Worm (Caenorhabditis elegans) whole organism, L4 larva: ENCODE data around the gene F54D5.15.

Experiments
- F44E2.7 ChIP-seq: fragments of 200-800 bp; sonication (Bioruptor generic); IDR thresholded peaks from 2 replicates; pipeline ENCODE4 v2.1.2; 2022; ENCODE audit warnings: missing genetic modification characterization, missing compliant biosample characterization
- R02D3.7 ChIP-seq: fragments of 150-350 bp; sonication (generic microtip); optimal IDR thresholded peaks from 3 replicates; lab custom pipeline; 2014; ENCODE audit warnings: missing biosample characterization, missing genetic modification characterization
- T20F7.1 ChIP-seq: fragments of 200-800 bp; sonication (Bioruptor generic); optimal IDR thresholded peaks from 2 replicates; lab custom pipeline; 2018; ENCODE audit warnings: mild to moderate bottlenecking, missing genetic modification characterization, missing compliant biosample characterization
- aha-1 ChIP-seq: fragments of 150-350 bp; peaks from one replicate; lab custom pipeline; 2014; ENCODE audit warnings: missing biosample characterization, missing genetic modification characterization
- aly-2 ChIP-seq: sonication (generic microtip); optimal IDR thresholded peaks from 2 replicates; lab custom pipeline; 2018; ENCODE audit warnings: missing biosample characterization, missing genetic modification characterization
- ama-1 ChIP-seq: fragments of 150-350 bp; optimal IDR thresholded peaks from 2 replicates; lab custom pipeline; 2014; ENCODE audit warnings: inconsistent platforms, mixed read lengths
- arid-1 ChIP-seq: fragments of 200-800 bp; sonication (Bioruptor generic); conservative IDR thresholded peaks from 2 replicates; pipeline ENCODE4 v1.3.6; 2022; ENCODE audit warnings: missing genetic modification reagents, missing genetic modification characterization, missing compliant biosample characterization
- attf-4 ChIP-seq: sonication (generic microtip); optimal IDR thresholded peaks from 3 replicates; lab custom pipeline; 2017; ENCODE audit warnings: missing biosample characterization, missing genetic modification characterization
- ceh-28 ChIP-seq: fragments of 150-350 bp; optimal IDR thresholded peaks from 2 replicates; lab custom pipeline; 2014; ENCODE audit warnings: missing biosample characterization, missing genetic modification reagents, missing genetic modification characterization
- ceh-44 ChIP-seq: fragments of 200-800 bp; sonication (Bioruptor generic); IDR thresholded peaks from 2 replicates; pipeline ENCODE4 v1.3.6; 2022; ENCODE audit warnings: missing genetic modification reagents, missing genetic modification characterization, missing compliant biosample characterization
- ceh-62 ChIP-seq: sonication (generic microtip); optimal IDR thresholded peaks from 2 replicates; lab custom pipeline; 2017; ENCODE audit warnings: missing biosample characterization, missing genetic modification characterization
- ceh-82 ChIP-seq: sonication (generic microtip); optimal IDR thresholded peaks from 2 replicates; lab custom pipeline; 2017; ENCODE audit warnings: missing biosample characterization, missing genetic modification characterization
- ctbp-1 ChIP-seq: fragments of 200-800 bp; sonication (Bioruptor generic); IDR thresholded peaks from 2 replicates; pipeline ENCODE4 v1.3.6; 2022; ENCODE audit warnings: missing genetic modification reagents, missing genetic modification characterization, missing compliant biosample characterization
- daf-16 ChIP-seq, 3 experiments: sonication (generic microtip); optimal IDR thresholded peaks; 2 replicates each; lab custom pipeline; 2016 to 2017; ENCODE audit warnings: missing genetic modification characterization in 3 of 3, missing genetic modification reagents in 3 of 3, mild to moderate bottlenecking in 2 of 3, missing compliant biosample characterization in 2 of 3, missing biosample characterization in 1 of 3, moderate library complexity in 1 of 3
- daf-19 ChIP-seq: fragments of 200-800 bp; sonication (Bioruptor generic); conservative IDR thresholded peaks from 2 replicates; pipeline ENCODE4 v1.3.6; 2022; ENCODE audit warnings: missing genetic modification characterization, missing compliant biosample characterization
- dmd-6 ChIP-seq: fragments of 200-800 bp; sonication (Bioruptor generic); IDR thresholded peaks from 2 replicates; pipeline ENCODE4 v1.3.6; 2022; ENCODE audit warnings: missing genetic modification reagents, missing genetic modification characterization, missing compliant biosample characterization
- dmd-9 ChIP-seq: fragments of 200-800 bp; sonication (Bioruptor generic); IDR thresholded peaks from 2 replicates; pipeline ENCODE4 v1.3.6; 2022; ENCODE audit warnings: missing genetic modification reagents, missing genetic modification characterization, missing compliant biosample characterization
- dpl-1 ChIP-seq: fragments of 150-350 bp; optimal IDR thresholded peaks from 2 replicates; lab custom pipeline; 2014; ENCODE audit warnings: missing biosample characterization, missing genetic modification reagents, missing genetic modification characterization
- dve-1 ChIP-seq: sonication (generic microtip); optimal IDR thresholded peaks from 2 replicates; lab custom pipeline; 2017; ENCODE audit warnings: antibody characterized with exemption, mild to moderate bottlenecking, missing genetic modification characterization, missing compliant biosample characterization; ENCODE audit not compliant: insufficient read depth
- fkh-10 ChIP-seq: fragments of 150-350 bp; optimal IDR thresholded peaks from 2 replicates; lab custom pipeline; 2014; ENCODE audit warnings: missing biosample characterization, missing genetic modification reagents, missing genetic modification characterization
- fos-1 ChIP-seq: fragments of 150-350 bp; optimal IDR thresholded peaks from 2 replicates; lab custom pipeline; 2014; ENCODE audit warnings: missing biosample characterization, missing genetic modification characterization
- hif-1 ChIP-seq, 2 experiments: sonication (generic microtip); optimal IDR thresholded peaks; 2 replicates each; lab custom pipeline; 2016 to 2017; ENCODE audit warnings: missing compliant biosample characterization in 2 of 2, missing genetic modification characterization in 2 of 2, missing genetic modification reagents in 2 of 2, missing genotype in 2 of 2, mild to moderate bottlenecking in 1 of 2
- hlh-11 ChIP-seq: fragments of 200-800 bp; sonication (Bioruptor generic); optimal IDR thresholded peaks from 2 replicates; lab custom pipeline; 2018; ENCODE audit warnings: mild to moderate bottlenecking, missing genetic modification characterization, missing compliant biosample characterization
- hlh-30 ChIP-seq: sonication (generic microtip); optimal IDR thresholded peaks from 2 replicates; lab custom pipeline; 2017; ENCODE audit warnings: antibody characterized with exemption, mild to moderate bottlenecking, missing genetic modification characterization, missing compliant biosample characterization; ENCODE audit not compliant: insufficient read depth
- lim-7 ChIP-seq: fragments of 200-800 bp; sonication (Bioruptor generic); IDR thresholded peaks from 2 replicates; pipeline ENCODE4 v1.3.6; 2022; ENCODE audit warnings: missing genetic modification characterization, missing compliant biosample characterization
- lin-13 ChIP-seq: fragments of 150-350 bp; optimal IDR thresholded peaks from 2 replicates; lab custom pipeline; 2014; ENCODE audit warnings: missing biosample characterization, missing genetic modification reagents, missing genetic modification characterization
- lin-38 ChIP-seq: fragments of 200-800 bp; sonication (Bioruptor generic); IDR thresholded peaks from 2 replicates; pipeline ENCODE4 v1.3.6; 2022; ENCODE audit warnings: missing genetic modification reagents, missing genetic modification characterization, missing compliant biosample characterization
- lir-3 ChIP-seq: sonication (generic microtip); optimal IDR thresholded peaks from 2 replicates; lab custom pipeline; 2016; ENCODE audit warnings: mild to moderate bottlenecking, missing genetic modification characterization, missing compliant biosample characterization
- lsy-2 ChIP-seq, 2 experiments: fragments of 150-350 bp in 1 of 2; sonication (generic microtip) in 1 of 2; optimal IDR thresholded peaks; 2 replicates each; lab custom pipeline; 2014 to 2017; ENCODE audit warnings: missing biosample characterization in 2 of 2, missing genetic modification characterization in 2 of 2
- madf-5 ChIP-seq, 2 experiments: fragments of 200-800 bp; sonication (Bioruptor generic); IDR thresholded peaks; 2 replicates each; pipeline ENCODE4 v1.3.6; 2022; ENCODE audit warnings: missing compliant biosample characterization in 2 of 2, missing genetic modification characterization in 2 of 2
- madf-9 ChIP-seq: fragments of 200-800 bp; sonication (Bioruptor generic); conservative IDR thresholded peaks from 2 replicates; pipeline ENCODE4 v1.3.6; 2022; ENCODE audit warnings: missing genetic modification reagents, missing genetic modification characterization, missing compliant biosample characterization
- mdl-1 ChIP-seq, 2 experiments: fragments of 150-350 bp in 1 of 2; sonication (generic microtip) in 1 of 2; optimal IDR thresholded peaks; 2 replicates each; lab custom pipeline; 2014 to 2017; ENCODE audit warnings: missing biosample characterization in 2 of 2, missing genetic modification characterization in 2 of 2
- mep-1 ChIP-seq: fragments of 150-350 bp; sonication (generic microtip); optimal IDR thresholded peaks from 3 replicates; lab custom pipeline; 2014; ENCODE audit warnings: missing biosample characterization, missing genetic modification characterization
- nhr-102 ChIP-seq: sonication (generic microtip); optimal IDR thresholded peaks from 2 replicates; lab custom pipeline; 2016; ENCODE audit warnings: mild to moderate bottlenecking, missing genetic modification characterization, moderate library complexity, missing compliant biosample characterization
- nhr-237 ChIP-seq: sonication (generic microtip); optimal IDR thresholded peaks from 2 replicates; lab custom pipeline; 2017; ENCODE audit warnings: missing biosample characterization, missing genetic modification characterization
- nhr-25 ChIP-seq: sonication (generic microtip); optimal IDR thresholded peaks from 2 replicates; lab custom pipeline; 2017; ENCODE audit warnings: missing genetic modification characterization, mild to moderate bottlenecking, missing compliant biosample characterization, antibody characterized with exemption, moderate library complexity, borderline replicate concordance; ENCODE audit not compliant: insufficient read depth
- nhr-28 ChIP-seq: fragments of 150-350 bp; optimal IDR thresholded peaks from 2 replicates; lab custom pipeline; 2014; ENCODE audit warnings: missing biosample characterization, missing genetic modification characterization
- nhr-42 ChIP-seq: fragments of 200-800 bp; sonication (Bioruptor generic); IDR thresholded peaks from 2 replicates; pipeline ENCODE4 v1.3.6; 2022; ENCODE audit warnings: missing genetic modification characterization, missing compliant biosample characterization
- nhr-6 ChIP-seq: fragments of 150-350 bp; optimal IDR thresholded peaks from 2 replicates; lab custom pipeline; 2014; ENCODE audit warnings: missing biosample characterization, missing genetic modification characterization
- nhr-76 ChIP-seq: fragments of 150-350 bp; optimal IDR thresholded peaks from 2 replicates; lab custom pipeline; 2014; ENCODE audit warnings: missing biosample characterization, missing genetic modification characterization
- pha-4 ChIP-seq, 2 experiments: fragments of 150-350 bp in 1 of 2; fragments of 200-800 bp in 1 of 2; sonication (Bioruptor generic) in 1 of 2; IDR thresholded peaks in 1 of 2; optimal IDR thresholded peaks in 1 of 2; 2 replicates each; pipeline versions ENCODE4 v1.3.6 to Lab custom; 2014 to 2022; ENCODE audit warnings: missing genetic modification characterization in 2 of 2, missing genetic modification reagents in 2 of 2, missing biosample characterization in 1 of 2, missing compliant biosample characterization in 1 of 2
- pqm-1 ChIP-seq: sonication (generic microtip); optimal IDR thresholded peaks from 2 replicates; lab custom pipeline; 2017; ENCODE audit warnings: missing biosample characterization, missing genetic modification characterization
- rbr-2 ChIP-seq: sonication (generic microtip); optimal IDR thresholded peaks from 2 replicates; lab custom pipeline; 2016; ENCODE audit warnings: missing genotype, missing genetic modification characterization, missing compliant biosample characterization
- set-16 ChIP-seq: fragments of 200-800 bp; sonication (Bioruptor generic); IDR thresholded peaks from 2 replicates; pipeline ENCODE4 v1.3.6; 2022; ENCODE audit warnings: missing genetic modification reagents, missing genetic modification characterization, missing compliant biosample characterization
- skn-1 ChIP-seq: fragments of 150-350 bp; optimal IDR thresholded peaks from 2 replicates; lab custom pipeline; 2014; ENCODE audit warnings: missing biosample characterization, missing genetic modification characterization
- snpc-1.2 ChIP-seq: fragments of 200-800 bp; sonication (Bioruptor generic); IDR thresholded peaks from 2 replicates; pipeline ENCODE4 v1.3.6; 2022; ENCODE audit warnings: missing genetic modification reagents, missing genetic modification characterization, missing compliant biosample characterization
- spr-3 ChIP-seq: fragments of 200-800 bp; sonication (Bioruptor generic); optimal IDR thresholded peaks from 2 replicates; lab custom pipeline; 2018; ENCODE audit warnings: mild to moderate bottlenecking, missing genetic modification characterization, missing compliant biosample characterization
- unc-130 ChIP-seq: sonication (generic microtip); optimal IDR thresholded peaks from 2 replicates; lab custom pipeline; 2016; ENCODE audit warnings: missing genetic modification reagents, missing genetic modification characterization, missing compliant biosample characterization
- zip-11 ChIP-seq: fragments of 200-800 bp; sonication (Bioruptor generic); IDR thresholded peaks from 2 replicates; pipeline ENCODE4 v1.3.6; 2022; ENCODE audit warnings: missing genetic modification characterization, missing compliant biosample characterization
- zip-2 ChIP-seq: fragments of 150-350 bp; optimal IDR thresholded peaks from 2 replicates; lab custom pipeline; 2014; ENCODE audit warnings: missing biosample characterization, missing genetic modification characterization
- ztf-11 ChIP-seq: fragments of 150-350 bp; optimal IDR thresholded peaks from 2 replicates; lab custom pipeline; 2014; ENCODE audit warnings: missing biosample characterization, missing genetic modification characterization
- ztf-7 ChIP-seq: fragments of 150-350 bp; optimal IDR thresholded peaks from 2 replicates; lab custom pipeline; 2014; ENCODE audit warnings: missing biosample characterization, missing genetic modification characterization

Gene F54D5.15

ce11 chrII:11542385-11542784 is 21.6 kb downstream of the F54D5.15 start, which contains the start of gene gtf-2E2:
Gene gtf-2E2 (minus strand): TSS chrII:11542495.
- TF ChIP-seq nhr-28 (peak; percentile 11), lir-3 (tag; lab: Kevin White, UChicago) (no peak), zip-11 (no peak), nhr-25 (tag; lab: Kevin White, UChicago) (no peak), aha-1 (no peak), R02D3.7 (tag; lab: Kevin White, UChicago) (no peak), dve-1 (tag; lab: Kevin White, UChicago) (no peak), pqm-1 (tag; lab: Kevin White, UChicago) (no peak), ceh-62 (no peak), lsy-2 (tag; optimal IDR thresholded peaks at IDR 0.05; lab: Kevin White, UChicago) (peak in 1 of 2 experiments; percentile 61), pha-4 (GFP tag; IDR thresholded peaks at IDR 0.05; lab: Robert Waterston, UW) (no peak), pha-4 (tag; optimal IDR thresholded peaks at IDR 0.05; lab: Kevin White, UChicago) (no peak), lin-38 (GFP tag; lab: Robert Waterston, UW) (peak; percentile 18; the same call in 1 of the 2 replicates), unc-130 (GFP tag; lab: Kevin White, UChicago) (no peak), spr-3 (no peak), rbr-2 (tag; lab: Kevin White, UChicago) (no peak), ztf-7 (tag; lab: Kevin White, UChicago) (no peak), hlh-30 (tag; lab: Kevin White, UChicago) (peak; percentile 6), hif-1 (tag; optimal IDR thresholded peaks at IDR 0.05; lab: Kevin White, UChicago) (no peak), nhr-76 (tag; lab: Kevin White, UChicago) (no peak), snpc-1.2 (no peak), dmd-6 (GFP tag; lab: Robert Waterston, UW) (no peak), ceh-82 (no peak), F44E2.7 (GFP tag; lab: Robert Waterston, UW) (no peak), aly-2 (no peak), ctbp-1 (GFP tag; lab: Robert Waterston, UW) (no peak), nhr-237 (tag; lab: Kevin White, UChicago) (no peak), lin-13 (GFP tag; lab: Kevin White, UChicago) (peak; percentile 51), nhr-6 (tag; lab: Kevin White, UChicago) (peak; percentile 3), dmd-9 (no peak), lim-7 (no peak), zip-2 (tag; lab: Kevin White, UChicago) (no peak), set-16 (GFP tag; lab: Robert Waterston, UW) (no peak), madf-5 (GFP tag; IDR thresholded peaks at IDR 0.05; lab: Robert Waterston, UW) (no peak), arid-1 (GFP tag; lab: Robert Waterston, UW) (peak; percentile 42; the same call in 1 of the 2 replicates), dpl-1 (peak; percentile 34), daf-19 (GFP tag; lab: Robert Waterston, UW) (no peak), fos-1 (tag; lab: Kevin White, UChicago) (no peak), skn-1 (tag; lab: Kevin White, UChicago) (no peak), ama-1 (lab: Kevin White, UChicago) (peak; percentile 32), ceh-44 (no peak), attf-4 (tag; lab: Kevin White, UChicago) (no peak), ztf-11 (tag; lab: Kevin White, UChicago) (no peak), nhr-42 (GFP tag; lab: Robert Waterston, UW) (no peak), nhr-102 (tag; lab: Kevin White, UChicago) (no peak), mdl-1 (tag; optimal IDR thresholded peaks at IDR 0.05; lab: Kevin White, UChicago) (no peak), daf-16 (GFP tag; optimal IDR thresholded peaks at IDR 0.05; lab: Kevin White, UChicago) (no peak), daf-16 (tag; optimal IDR thresholded peaks at IDR 0.05; lab: Kevin White, UChicago) (peak; percentile 68), hlh-11 (tag; lab: Kevin White, UChicago) (no peak), fkh-10 (GFP tag; lab: Kevin White, UChicago) (no peak), T20F7.1 (GFP tag; lab: Kevin White, UChicago) (no peak), ceh-28 (tag; lab: Kevin White, UChicago) (peak; percentile 47), mep-1 (peak; percentile 20), madf-9 (GFP tag; lab: Robert Waterston, UW) (no peak)
